ENCODE assay signal across 5 fruit fly cellular contexts in the genomic region with DNA sequence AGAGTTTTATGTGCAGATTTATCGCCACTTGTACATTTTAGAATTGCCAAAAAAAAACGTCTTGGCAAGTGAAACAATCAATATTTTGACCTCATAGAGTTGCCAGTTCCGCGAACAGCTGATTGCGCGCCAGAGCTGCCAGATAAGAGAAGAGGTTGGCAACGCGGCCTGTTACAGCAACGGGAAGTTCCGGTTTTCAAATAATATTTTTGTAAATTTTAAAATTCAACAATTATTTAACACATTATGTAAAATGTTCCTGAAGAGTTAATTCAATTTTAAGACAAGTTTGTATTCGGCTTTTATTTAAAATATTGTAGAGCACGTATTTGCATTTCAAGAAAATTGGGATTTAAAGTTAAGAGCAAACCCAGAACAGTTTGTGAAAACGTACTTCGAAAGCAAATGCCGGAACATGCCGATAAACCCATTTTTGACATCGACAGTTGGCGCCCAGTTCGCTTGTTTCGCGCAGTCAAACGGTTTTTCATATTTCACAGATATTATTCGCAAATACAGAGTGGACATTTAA.
TF ChIP-seq lines count a peak whose summit lies in the region.

Gene prd1, minus strand, starts transcription at position 320 of the 532 bp plus-strand sequence.
Gene HisCl1, plus strand, starts transcription at position 482 of the 532 bp plus-strand sequence.

- peak; percentile 46 for TF ChIP-seq CTCF in whole organism, embryonic (GFP tag; optimal IDR thresholded peaks at IDR 0.05; lab: Kevin White, UChicago)

TF ChIP-seq in whole organism, adult, 20 proteins besides CTCF, POLR2A, EP300 and RAD21 (continues in another document):
- TF ChIP-seq Clk (GFP tag; optimal IDR thresholded peaks at IDR 0.05; lab: Kevin White, UChicago) (peak; percentile 62), Crg-1 (GFP tag; optimal IDR thresholded peaks at IDR 0.05; lab: Kevin White, UChicago) (peak; percentile 76), CG14711 (tag; optimal IDR thresholded peaks at IDR 0.05; lab: Kevin White, UChicago) (peak; percentile 82), toe (GFP tag; optimal IDR thresholded peaks at IDR 0.05; lab: Kevin White, UChicago) (no peak), CG1620 (GFP tag; optimal IDR thresholded peaks at IDR 0.05; lab: Kevin White, UChicago) (peak; percentile 75), tj (GFP tag; optimal IDR thresholded peaks at IDR 0.05; lab: Kevin White, UChicago) (peak; percentile 38), CG7045 (GFP tag; optimal IDR thresholded peaks at IDR 0.05; lab: Kevin White, UChicago) (peak; percentile 75), bab1 (GFP tag; optimal IDR thresholded peaks at IDR 0.05; lab: Kevin White, UChicago) (peak; percentile 68), CG5204 (GFP tag; optimal IDR thresholded peaks at IDR 0.05; lab: Kevin White, UChicago) (no peak), CG33017 (tag; optimal IDR thresholded peaks at IDR 0.05; lab: Kevin White, UChicago) (peak; percentile 63), pad (GFP tag; optimal IDR thresholded peaks at IDR 0.05; lab: Kevin White, UChicago) (peak; percentile 65), cnc (optimal IDR thresholded peaks at IDR 0.05; lab: Kevin White, UChicago) (no peak), Hr96 (GFP tag; optimal IDR thresholded peaks at IDR 0.05; lab: Kevin White, UChicago) (no peak), cic (GFP tag; optimal IDR thresholded peaks at IDR 0.05; lab: Kevin White, UChicago) (peak; percentile 26), CG7101 (tag; optimal IDR thresholded peaks at IDR 0.05; lab: Kevin White, UChicago) (peak; percentile 79), CG11617 (GFP tag; optimal IDR thresholded peaks at IDR 0.05; lab: Kevin White, UChicago) (peak; percentile 80), Mnt (GFP tag; optimal IDR thresholded peaks at IDR 0.05; lab: Kevin White, UChicago) (peak; percentile 66)

TF ChIP-seq in whole organism, embryonic, 481 proteins besides CTCF, POLR2A, EP300 and RAD21 (continues in another document):
- peak; percentile 70 for TF ChIP-seq CG32532 (GFP tag; IDR thresholded peaks at IDR 0.05; lab: Robert Waterston, UW)
- peak; percentile 39; the same call in 1 of the 2 replicates for TF ChIP-seq Xrp1 (GFP tag; IDR thresholded peaks at IDR 0.05; lab: Robert Waterston, UW)
- TF ChIP-seq CG1603 (tag; optimal IDR thresholded peaks at IDR 0.05; lab: Kevin White, UChicago) = no peak
- TF ChIP-seq ERR (GFP tag; optimal IDR thresholded peaks at IDR 0.05; lab: Kevin White, UChicago) = no peak
- no peak for TF ChIP-seq CG7357 (GFP tag; IDR thresholded peaks at IDR 0.05; lab: Robert Waterston, UW)
- TF ChIP-seq CG2678 (tag; optimal IDR thresholded peaks at IDR 0.05; lab: Kevin White, UChicago) = no peak
- peak; percentile 76 for TF ChIP-seq CG13296 (GFP tag; optimal IDR thresholded peaks at IDR 0.05; lab: Kevin White, UChicago)
- peak; percentile 34 for TF ChIP-seq mirr (GFP tag; optimal IDR thresholded peaks at IDR 0.05; lab: Kevin White, UChicago)
- no peak for TF ChIP-seq odd (GFP tag; optimal IDR thresholded peaks at IDR 0.05; lab: Kevin White, UChicago)
- TF ChIP-seq Doc2 (GFP tag; IDR thresholded peaks at IDR 0.05; lab: Robert Waterston, UW) = no peak
- TF ChIP-seq Rfx (GFP tag; IDR thresholded peaks at IDR 0.05; lab: Robert Waterston, UW) = peak; percentile 79
- TF ChIP-seq CG2712 (tag; optimal IDR thresholded peaks at IDR 0.05; lab: Kevin White, UChicago) = no peak
- no peak for TF ChIP-seq Mrtf (GFP tag; IDR thresholded peaks at IDR 0.05; lab: Robert Waterston, UW)
- TF ChIP-seq CG8089 (GFP tag; optimal IDR thresholded peaks at IDR 0.05; lab: Kevin White, UChicago) = peak; percentile 41
- TF ChIP-seq gcm (GFP tag; optimal IDR thresholded peaks at IDR 0.05; lab: Kevin White, UChicago) = no peak
- no peak for TF ChIP-seq cwo (GFP tag; optimal IDR thresholded peaks at IDR 0.05; lab: Kevin White, UChicago)
- no peak for TF ChIP-seq Trl (optimal IDR thresholded peaks at IDR 0.05; lab: Kevin White, UChicago)
- TF ChIP-seq Trl (GFP tag; optimal IDR thresholded peaks at IDR 0.05; lab: Kevin White, UChicago) = peak; percentile 65

TF ChIP-seq in whole organism, prepupa, 60 proteins besides CTCF, POLR2A, EP300 and RAD21 (continues in another document):
- TF ChIP-seq net (GFP tag; optimal IDR thresholded peaks at IDR 0.05; lab: Kevin White, UChicago) (no peak), Met (GFP tag; optimal IDR thresholded peaks at IDR 0.05; lab: Kevin White, UChicago) (no peak), Eip78C (GFP tag; lab: Kevin White, UChicago) (no peak), CG6792 (GFP tag; optimal IDR thresholded peaks at IDR 0.05; lab: Kevin White, UChicago) (peak; percentile 44), CG6276 (GFP tag; optimal IDR thresholded peaks at IDR 0.05; lab: Kevin White, UChicago) (no peak), salr (GFP tag; optimal IDR thresholded peaks at IDR 0.05; lab: Kevin White, UChicago) (peak in 1 of 2 experiments; percentile 9), fd85E (GFP tag; optimal IDR thresholded peaks at IDR 0.05; lab: Kevin White, UChicago) (no peak), CG3919 (GFP tag; optimal IDR thresholded peaks at IDR 0.05; lab: Kevin White, UChicago) (no peak), Gug (GFP tag; IDR thresholded peaks at IDR 0.05; lab: Robert Waterston, UW) (peak; percentile 60), Sox14 (GFP tag; optimal IDR thresholded peaks at IDR 0.05; lab: Kevin White, UChicago) (peak; percentile 71), CG1621 (tag; optimal IDR thresholded peaks at IDR 0.05; lab: Kevin White, UChicago) (no peak), CG10669 (GFP tag; optimal IDR thresholded peaks at IDR 0.05; lab: Kevin White, UChicago) (peak; percentile 99), esn (GFP tag; optimal IDR thresholded peaks at IDR 0.05; lab: Kevin White, UChicago) (peak; percentile 75), Hr39 (GFP tag; optimal IDR thresholded peaks at IDR 0.05; lab: Kevin White, UChicago) (no peak), CG34406 (GFP tag; optimal IDR thresholded peaks at IDR 0.05; lab: Kevin White, UChicago) (no peak), CG15336 (GFP tag; IDR thresholded peaks at IDR 0.05; lab: Robert Waterston, UW) (0 out of 2 replicates have a peak, but pooled peaks have one; percentile 30), Lpt (GFP tag; optimal IDR thresholded peaks at IDR 0.05; lab: Kevin White, UChicago) (no peak), CG9139 (GFP tag; optimal IDR thresholded peaks at IDR 0.05; lab: Kevin White, UChicago) (no peak)

TF ChIP-seq in whole organism, pupa, 21 proteins besides CTCF, POLR2A, EP300 and RAD21 (continues in another document):
- TF ChIP-seq CG34367 (tag; optimal IDR thresholded peaks at IDR 0.05; lab: Kevin White, UChicago) = peak; percentile 51
- TF ChIP-seq CG32121 (GFP tag; IDR thresholded peaks at IDR 0.05; lab: Robert Waterston, UW) = peak; percentile 51; the same call in 1 of the 2 replicates
- peak; percentile 30; the same call in 1 of the 2 replicates for TF ChIP-seq Ets98B (GFP tag; IDR thresholded peaks at IDR 0.05; lab: Robert Waterston, UW)
- peak; percentile 73 for TF ChIP-seq EcR (GFP tag; optimal IDR thresholded peaks at IDR 0.05; lab: Kevin White, UChicago)
- TF ChIP-seq Snoo (tag; optimal IDR thresholded peaks at IDR 0.05; lab: Kevin White, UChicago) = peak; percentile 67
- no peak for TF ChIP-seq CG14655 (GFP tag; optimal IDR thresholded peaks at IDR 0.05; lab: Kevin White, UChicago)
- TF ChIP-seq rn (GFP tag; IDR thresholded peaks at IDR 0.05; lab: Robert Waterston, UW) = peak; percentile 57; the same call in 1 of the 2 replicates
- TF ChIP-seq CG13204 (GFP tag; optimal IDR thresholded peaks at IDR 0.05; lab: Kevin White, UChicago) = no peak
- TF ChIP-seq D1 (tag; optimal IDR thresholded peaks at IDR 0.05; lab: Kevin White, UChicago) = no peak
- TF ChIP-seq CG12605 (GFP tag; IDR thresholded peaks at IDR 0.05; lab: Robert Waterston, UW) = no peak
- TF ChIP-seq CG8301 (tag; optimal IDR thresholded peaks at IDR 0.05; lab: Kevin White, UChicago) = no peak
- TF ChIP-seq CG15710 (tag; optimal IDR thresholded peaks at IDR 0.05; lab: Kevin White, UChicago) = peak; percentile 66
- peak; percentile 53 for TF ChIP-seq CG9948 (tag; optimal IDR thresholded peaks at IDR 0.05; lab: Kevin White, UChicago)
- peak; percentile 64; the same call in 1 of the 3 replicates for TF ChIP-seq CG4496 (GFP tag; IDR thresholded peaks at IDR 0.05; lab: Robert Waterston, UW)
- TF ChIP-seq CG17806 (tag; optimal IDR thresholded peaks at IDR 0.05; lab: Kevin White, UChicago) = peak; percentile 55
- no peak for TF ChIP-seq Pif1B (GFP tag; optimal IDR thresholded peaks at IDR 0.05; lab: Kevin White, UChicago)
- TF ChIP-seq fd96Ca (GFP tag; IDR thresholded peaks at IDR 0.05; lab: Robert Waterston, UW) = peak; percentile 51; the same call in 1 of the 3 replicates
- no peak for TF ChIP-seq gl (tag; optimal IDR thresholded peaks at IDR 0.05; lab: Kevin White, UChicago)

TF ChIP-seq in whole organism, wandering third instar larva, 38 proteins besides CTCF, POLR2A, EP300 and RAD21:
- TF ChIP-seq usp (GFP tag; optimal IDR thresholded peaks at IDR 0.05; lab: Kevin White, UChicago) (no peak), Dif (GFP tag; optimal IDR thresholded peaks at IDR 0.05; lab: Kevin White, UChicago; ENCODE audit: partially characterized antibody) (no peak), Vsx2 (GFP tag; optimal IDR thresholded peaks at IDR 0.05; lab: Kevin White, UChicago; ENCODE audit: partially characterized antibody) (no peak), foxo (GFP tag; optimal IDR thresholded peaks at IDR 0.05; lab: Kevin White, UChicago) (no peak), OdsH (GFP tag; optimal IDR thresholded peaks at IDR 0.05; lab: Kevin White, UChicago) (peak; percentile 41), fru (GFP tag; optimal IDR thresholded peaks at IDR 0.05; lab: Kevin White, UChicago) (no peak), Hr78 (GFP tag; optimal IDR thresholded peaks at IDR 0.05; lab: Kevin White, UChicago) (no peak), dl (GFP tag; optimal IDR thresholded peaks at IDR 0.05; lab: Kevin White, UChicago; ENCODE audit: insufficient read depth in 1 of 2, partially characterized antibody in 2 of 2) (no peak), Rel (GFP tag; optimal IDR thresholded peaks at IDR 0.05; lab: Kevin White, UChicago) (no peak), Rel (tag; optimal IDR thresholded peaks at IDR 0.05; lab: Kevin White, UChicago) (peak; percentile 70), psq (GFP tag; optimal IDR thresholded peaks at IDR 0.05; lab: Kevin White, UChicago) (peak; percentile 37), CG9705 (GFP tag; optimal IDR thresholded peaks at IDR 0.05; lab: Kevin White, UChicago) (peak; percentile 65), HLH106 (tag; optimal IDR thresholded peaks at IDR 0.05; lab: Kevin White, UChicago) (peak; percentile 74), sv (GFP tag; optimal IDR thresholded peaks at IDR 0.05; lab: Kevin White, UChicago) (peak; percentile 41), jim (GFP tag; optimal IDR thresholded peaks at IDR 0.05; lab: Kevin White, UChicago) (no peak), rgr (GFP tag; optimal IDR thresholded peaks at IDR 0.05; lab: Kevin White, UChicago) (no peak)
